Worm (Caenorhabditis elegans) whole organism, late embryonic: ENCODE measurements around the gene M04C3.5.

Experiments used
- C08G9.2 ChIP-seq: sonication (generic microtip); optimal IDR thresholded peaks from 2 replicates; lab custom pipeline; 2016; ENCODE audit warnings: mild to moderate bottlenecking, missing genetic modification characterization, moderate library complexity, missing compliant biosample characterization
- F13H6.1 ChIP-seq: sonication (generic microtip); optimal IDR thresholded peaks from 2 replicates; lab custom pipeline; 2016; ENCODE audit warnings: missing genetic modification characterization, missing compliant biosample characterization
- T23F11.4 ChIP-seq: fragments of 200-800 bp; sonication (Bioruptor generic); optimal IDR thresholded peaks from 2 replicates; lab custom pipeline; 2018; ENCODE audit warnings: mild to moderate bottlenecking, missing genetic modification characterization, missing compliant biosample characterization
- ceh-14 ChIP-seq: sonication (generic microtip); optimal IDR thresholded peaks from 2 replicates; lab custom pipeline; 2016; ENCODE audit warnings: missing genotype, missing genetic modification characterization, missing compliant biosample characterization
- ceh-19 ChIP-seq: fragments of 200-800 bp; sonication (Bioruptor generic); optimal IDR thresholded peaks from 2 replicates; lab custom pipeline; 2018; ENCODE audit warnings: mild to moderate bottlenecking, missing genetic modification characterization, missing compliant biosample characterization
- ceh-48 ChIP-seq: sonication (generic microtip); optimal IDR thresholded peaks from 2 replicates; lab custom pipeline; 2016; ENCODE audit warnings: missing genetic modification characterization, inconsistent platforms, missing compliant biosample characterization
- odd-2 ChIP-seq: sonication (generic microtip); optimal IDR thresholded peaks from 2 replicates; lab custom pipeline; 2017; ENCODE audit warnings: antibody characterized with exemption, mild to moderate bottlenecking, missing genetic modification characterization, missing compliant biosample characterization
- pag-3 ChIP-seq: sonication (generic microtip); optimal IDR thresholded peaks from 2 replicates; lab custom pipeline; 2016; ENCODE audit warnings: missing compliant biosample characterization, missing genetic modification characterization, borderline replicate concordance
- pqm-1 ChIP-seq: sonication (generic microtip); optimal IDR thresholded peaks from 2 replicates; lab custom pipeline; 2016; ENCODE audit warnings: missing genetic modification characterization, missing compliant biosample characterization
- ttx-3 ChIP-seq: sonication (generic microtip); optimal IDR thresholded peaks from 2 replicates; lab custom pipeline; 2016; ENCODE audit warnings: missing genetic modification reagents, missing genetic modification characterization, missing compliant biosample characterization

- TF ChIP-seq C08G9.2 (tag; lab: Kevin White, UChicago), result no peak
- TF ChIP-seq odd-2 (tag; lab: Kevin White, UChicago), result no peak
- no peak for TF ChIP-seq ceh-19 (GFP tag; lab: Kevin White, UChicago)
- TF ChIP-seq ceh-14 (tag; lab: Kevin White, UChicago), result no peak
- TF ChIP-seq pag-3 (tag; lab: Kevin White, UChicago), result no peak
- no peak for TF ChIP-seq F13H6.1 (tag; lab: Kevin White, UChicago)
- no peak for TF ChIP-seq T23F11.4 (GFP tag; lab: Kevin White, UChicago)
- no peak for TF ChIP-seq pqm-1 (tag; lab: Kevin White, UChicago)
- TF ChIP-seq ttx-3, result no peak
- no peak for TF ChIP-seq ceh-48 (tag; lab: Kevin White, UChicago)
These were observed 45.6 kb downstream of the M04C3.5 start for ce11 chrV:19495145-19495544.
